Fruit fly (Drosophila melanogaster) whole organism: ENCODE measurements around the gene Best1.

ENCODE experiments used
- CG8478 ChIP-seq: fragments of >200 bp; optimal IDR thresholded peaks from 2 replicates; lab custom pipeline; 2018; ENCODE audit warnings: inconsistent platforms
- Dll ChIP-seq: fragments of >200 bp; optimal IDR thresholded peaks from 2 replicates; lab custom pipeline; 2017
- EcR ChIP-seq, 2 experiments: fragments of >200 bp; optimal IDR thresholded peaks; 2 replicates each; lab custom pipeline; 2017; ENCODE audit warnings: missing biosample characterization in 2 of 2, missing genetic modification characterization in 2 of 2, missing genetic modification reagents in 2 of 2
- pan ChIP-seq: fragments of >200 bp; optimal IDR thresholded peaks from 2 replicates; lab custom pipeline; 2017
- psq ChIP-seq: fragments of >200 bp; optimal IDR thresholded peaks from 2 replicates; lab custom pipeline; 2017
- usp ChIP-seq: fragments of >200 bp; optimal IDR thresholded peaks from 2 replicates; lab custom pipeline; 2017; ENCODE audit warnings: missing biosample characterization, missing genetic modification characterization, mixed read lengths

DNA sequence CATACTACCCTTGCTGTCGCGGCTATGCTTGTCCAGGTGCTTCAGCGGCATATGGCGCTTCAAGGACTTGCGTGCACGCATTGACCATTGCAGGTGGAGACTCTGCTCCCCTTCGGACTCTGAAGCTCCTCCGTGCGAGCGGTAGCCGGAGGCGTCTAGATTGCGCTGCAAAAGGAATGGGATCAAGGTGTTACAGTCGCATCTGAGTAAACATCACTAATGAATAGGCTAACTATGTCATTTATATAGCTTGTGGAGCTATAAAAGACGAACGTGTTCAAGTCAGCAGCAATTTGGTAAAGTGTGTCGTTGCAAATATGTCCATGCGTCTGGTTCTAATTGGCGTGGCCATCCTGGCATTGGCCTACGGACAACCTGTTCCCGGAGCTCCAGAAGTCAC is 27.5 kb downstream of the Best1 start, which contains the start of gene CG42759:
- TF ChIP-seq EcR (GFP tag; optimal IDR thresholded peaks at IDR 0.05; lab: Kevin White, UChicago) (no peak), psq (no peak), pan (lab: Kevin White, UChicago) (no peak), Dll (lab: Kevin White, UChicago) (no peak), usp (GFP tag; lab: Kevin White, UChicago) (no peak), CG8478 (lab: Kevin White, UChicago) (no peak)
